Worm (Caenorhabditis elegans): Measurements from ENCODE around the gene maph-1.3.
A peak's percentile ranks its signal among the peaks of the same experiment; 100 is the strongest.

The maph-1.3 gene

DNA sequence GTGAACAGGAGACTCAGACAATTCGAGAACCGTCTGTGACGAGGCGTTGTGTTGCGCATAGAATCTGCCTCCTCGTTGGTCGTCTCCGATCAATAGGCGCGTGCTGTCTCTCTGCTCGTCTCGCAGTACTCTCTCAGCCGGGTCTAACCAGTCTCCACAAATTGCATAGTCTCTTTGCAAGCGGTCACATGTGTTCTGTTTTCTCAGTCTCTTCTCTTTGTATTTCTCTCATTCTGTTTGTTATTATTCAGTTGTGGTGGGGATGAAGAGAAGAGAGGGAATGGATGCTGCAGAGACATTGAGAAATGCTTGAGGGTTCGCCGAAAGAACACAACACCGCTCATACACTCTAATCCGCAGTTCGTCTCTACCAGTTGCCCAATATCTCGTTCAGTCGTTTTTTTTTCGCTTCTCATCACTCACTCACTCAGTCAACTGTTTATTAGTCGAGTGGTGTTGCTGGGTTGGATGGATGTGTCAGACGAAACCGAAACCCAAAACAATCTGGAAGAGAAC lies 43.3 kb upstream of the maph-1.3 start (continued):
- TF ChIP-seq lin-13 (GFP tag; optimal IDR thresholded peaks at IDR 0.05) (peak; percentile 91), nhr-237 (tag; optimal IDR thresholded peaks at IDR 0.05) (peak; percentile 42), ceh-16 (tag; optimal IDR thresholded peaks at IDR 0.05) (peak; percentile 89), mbf-1 (tag; optimal IDR thresholded peaks at IDR 0.05) (no peak), snpc-4 (tag; optimal IDR thresholded peaks at IDR 0.05) (peak; percentile 86), skn-1 (tag; optimal IDR thresholded peaks at IDR 0.05) (peak; percentile 73), nhr-77 (tag; optimal IDR thresholded peaks at IDR 0.05) (peak; percentile 81), lin-39 (tag; optimal IDR thresholded peaks at IDR 0.05) (no peak), fos-1 (tag; optimal IDR thresholded peaks at IDR 0.05) (peak; percentile 97), ceh-82 (tag; optimal IDR thresholded peaks at IDR 0.05) (peak; percentile 51), sma-3 (GFP tag; optimal IDR thresholded peaks at IDR 0.05) (peak; percentile 96)

DNA sequence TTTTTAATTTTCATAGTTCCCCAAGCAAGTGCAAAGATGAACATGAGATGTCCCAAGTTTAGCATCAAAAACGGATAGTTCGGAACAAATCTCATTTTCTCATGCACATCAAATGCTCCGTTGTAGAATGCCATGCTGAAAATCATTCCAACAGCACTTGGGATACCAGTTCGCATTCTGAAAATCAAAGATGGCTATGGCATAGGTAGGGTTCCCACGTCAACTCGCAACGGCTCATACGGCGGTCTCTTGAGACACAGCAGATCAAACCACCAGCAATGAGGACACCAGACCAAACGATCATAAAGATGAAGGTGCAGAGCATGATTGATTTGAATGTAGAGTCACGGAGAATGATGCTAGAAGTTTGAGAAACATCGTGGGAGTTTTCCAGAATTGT lies 41.6 kb upstream of the maph-1.3 start:
- no peak for TF ChIP-seq alr-1 (tag; optimal IDR thresholded peaks at IDR 0.05)
- no peak for TF ChIP-seq Y55F3AM.14 (GFP tag; optimal IDR thresholded peaks at IDR 0.05)
- TF ChIP-seq egl-27 (tag; optimal IDR thresholded peaks at IDR 0.05) = no peak
- TF ChIP-seq aly-2 (tag; optimal IDR thresholded peaks at IDR 0.05) = no peak
- no peak for TF ChIP-seq lin-13 (GFP tag; optimal IDR thresholded peaks at IDR 0.05)

DNA sequence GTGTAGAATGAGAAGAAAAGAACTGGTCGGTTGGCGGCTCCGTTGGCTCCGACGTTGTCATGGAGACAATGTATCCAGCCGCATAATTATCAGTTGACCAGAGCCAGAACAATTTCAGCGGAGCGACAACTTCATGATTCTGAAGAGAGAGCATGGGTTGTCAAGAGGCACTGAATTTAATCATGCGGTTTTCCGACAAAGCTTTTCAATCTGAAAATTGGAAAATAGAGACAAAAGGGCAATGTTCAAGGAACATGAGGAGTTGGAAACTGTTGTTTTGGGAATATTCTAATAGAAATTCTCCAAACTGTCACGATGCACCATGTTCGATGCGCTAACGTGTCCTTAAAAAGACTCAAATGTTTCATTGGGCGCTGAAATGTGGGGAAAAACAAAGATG lies 40.3 kb upstream of the maph-1.3 start, which contains the start of gene xbx-5:
xbx-5 (minus strand) TSS at position 56 of the 400 bp plus-strand sequence.
- no peak for TF ChIP-seq nhr-237 (tag; optimal IDR thresholded peaks at IDR 0.05)
- no peak for TF ChIP-seq blmp-1 (tag; optimal IDR thresholded peaks at IDR 0.05; ENCODE audit: insufficient read depth)
- no peak for TF ChIP-seq sma-9 (GFP tag; optimal IDR thresholded peaks at IDR 0.05)
- no peak for TF ChIP-seq sma-9 (tag; optimal IDR thresholded peaks at IDR 0.05)
- TF ChIP-seq lin-11 (tag; optimal IDR thresholded peaks at IDR 0.05) = peak; percentile 31
- no peak for TF ChIP-seq peb-1 (tag; optimal IDR thresholded peaks at IDR 0.05)
- no peak for TF ChIP-seq nhr-6 (tag; optimal IDR thresholded peaks at IDR 0.05)
- no peak for TF ChIP-seq nhr-23 (tag; optimal IDR thresholded peaks at IDR 0.05)

DNA sequence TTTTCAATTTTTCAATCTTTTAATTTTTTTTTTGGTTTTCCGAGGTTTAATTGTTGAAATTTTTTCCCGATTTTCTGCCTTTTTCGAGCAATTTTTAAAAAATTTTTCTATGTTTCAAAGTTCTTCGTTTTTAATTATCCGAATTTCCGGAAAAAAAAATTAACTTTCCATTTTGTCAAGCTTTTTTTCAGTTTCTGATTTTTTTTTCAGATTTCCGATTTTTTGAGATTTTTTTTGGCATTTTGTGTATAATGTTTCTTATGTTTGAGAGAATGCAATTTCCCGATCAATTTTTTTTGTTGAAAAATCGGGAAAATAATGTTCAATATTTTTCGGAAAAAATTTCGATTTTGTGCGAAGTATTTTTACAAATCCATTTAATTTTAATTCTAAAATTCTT lies 37.8 kb upstream of the maph-1.3 start:
- no peak for TF ChIP-seq Y55F3AM.14 (GFP tag; optimal IDR thresholded peaks at IDR 0.05)
- no peak for TF ChIP-seq mdl-1 (tag; optimal IDR thresholded peaks at IDR 0.05)
- no peak for TF ChIP-seq ceh-16 (tag; optimal IDR thresholded peaks at IDR 0.05)
- TF ChIP-seq lin-13 (GFP tag; optimal IDR thresholded peaks at IDR 0.05) = no peak
- no peak for TF ChIP-seq egl-27 (tag; optimal IDR thresholded peaks at IDR 0.05)
- TF ChIP-seq sma-3 (GFP tag; optimal IDR thresholded peaks at IDR 0.05) = no peak
- no peak for TF ChIP-seq nhr-77 (tag; optimal IDR thresholded peaks at IDR 0.05)
- no peak for TF ChIP-seq nhr-10 (tag; optimal IDR thresholded peaks at IDR 0.05)
- TF ChIP-seq skn-1 (tag; optimal IDR thresholded peaks at IDR 0.05) = no peak
- TF ChIP-seq ama-1 (optimal IDR thresholded peaks at IDR 0.05) = no peak
- TF ChIP-seq nhr-11 (tag; optimal IDR thresholded peaks at IDR 0.05) = no peak
- TF ChIP-seq blmp-1 (tag; optimal IDR thresholded peaks at IDR 0.05; ENCODE audit: insufficient read depth) = no peak
- no peak for TF ChIP-seq crh-2 (tag; optimal IDR thresholded peaks at IDR 0.05)
- no peak for TF ChIP-seq elt-3 (tag; optimal IDR thresholded peaks at IDR 0.05)

DNA sequence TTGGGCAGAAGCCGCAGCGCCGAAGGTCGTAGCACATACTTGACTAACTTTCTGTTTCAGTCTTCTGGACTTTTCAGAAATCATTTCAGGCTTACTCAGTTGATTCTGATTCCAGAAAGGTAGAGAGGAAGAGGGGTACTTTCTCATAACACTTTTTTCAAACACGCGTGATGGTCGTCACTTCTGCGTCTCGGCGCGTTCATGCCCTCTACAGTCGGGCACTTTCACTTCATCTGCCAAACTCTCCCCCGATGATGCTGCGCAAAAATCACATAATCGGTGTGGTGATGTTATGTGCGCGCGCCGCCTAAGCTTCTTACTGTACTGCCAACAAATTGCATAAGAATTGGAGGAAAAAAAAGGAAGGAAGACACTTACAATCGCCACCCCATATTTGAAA lies 37.1 kb upstream of the maph-1.3 start:
- peak; percentile 16 for TF ChIP-seq nhr-129 (tag; optimal IDR thresholded peaks at IDR 0.05)
- TF ChIP-seq blmp-1 (tag; optimal IDR thresholded peaks at IDR 0.05; ENCODE audit: insufficient read depth) = peak; percentile 50
- peak; percentile 33 for TF ChIP-seq Y55F3AM.14 (GFP tag; optimal IDR thresholded peaks at IDR 0.05)
- TF ChIP-seq peb-1 (tag; optimal IDR thresholded peaks at IDR 0.05) = no peak
- TF ChIP-seq sma-3 (GFP tag; optimal IDR thresholded peaks at IDR 0.05) = no peak

DNA sequence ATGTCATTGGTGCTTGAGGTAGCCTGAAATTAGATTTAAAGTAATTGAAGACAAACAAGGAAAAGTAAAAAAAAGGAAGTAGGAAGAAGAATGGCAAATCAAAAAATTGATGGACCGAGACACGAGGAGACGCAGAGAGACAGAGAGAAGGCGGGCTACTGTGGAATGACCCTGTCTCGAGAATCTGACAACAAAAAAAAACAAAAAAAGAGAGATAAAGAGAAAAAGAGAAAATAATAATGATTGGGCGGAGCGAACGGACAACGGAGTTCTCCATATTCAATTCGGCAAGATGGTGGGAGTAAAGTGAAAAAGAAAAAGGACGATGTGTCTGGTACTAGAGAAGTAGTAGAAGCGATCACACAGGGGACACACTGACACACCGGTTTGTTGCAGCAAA lies 35.7 kb upstream of the maph-1.3 start, which contains the start of gene toh-1:
toh-1 (minus strand) TSS at position 23 of the 400 bp plus-strand sequence.
- no peak for TF ChIP-seq C34F6.9 (tag; optimal IDR thresholded peaks at IDR 0.05)
- peak; percentile 11 for TF ChIP-seq sma-3 (GFP tag; optimal IDR thresholded peaks at IDR 0.05)
- TF ChIP-seq unc-55 (GFP tag; optimal IDR thresholded peaks at IDR 0.05) = no peak
- TF ChIP-seq F13H6.1 (tag; optimal IDR thresholded peaks at IDR 0.05) = no peak
- peak; percentile 70 for TF ChIP-seq nhr-25 (tag; optimal IDR thresholded peaks at IDR 0.05)
- no peak for TF ChIP-seq nhr-77 (tag; optimal IDR thresholded peaks at IDR 0.05)
- no peak for TF ChIP-seq egl-27 (tag; optimal IDR thresholded peaks at IDR 0.05)
- TF ChIP-seq crh-2 (tag; optimal IDR thresholded peaks at IDR 0.05) = peak; percentile 19
- peak; percentile 34 for TF ChIP-seq blmp-1 (tag; optimal IDR thresholded peaks at IDR 0.05; ENCODE audit: insufficient read depth)
- TF ChIP-seq nhr-10 (tag; optimal IDR thresholded peaks at IDR 0.05) = no peak
- TF ChIP-seq elt-3 (tag; optimal IDR thresholded peaks at IDR 0.05) = no peak

All from whole organism, L2 larva.